Worm (Caenorhabditis elegans) whole organism, mixed stage, embryonic: ENCODE measurements around the gene T24A6.20.

Experiments
- M03D4.4 ChIP-seq: sonication (generic microtip); optimal IDR thresholded peaks from 2 replicates; lab custom pipeline; 2017; ENCODE audit warnings: mild to moderate bottlenecking, missing genetic modification characterization, missing compliant biosample characterization
- bed-3 ChIP-seq: fragments of 200-800 bp; sonication (Bioruptor generic); optimal IDR thresholded peaks from 3 replicates; lab custom pipeline; 2018; ENCODE audit warnings: mild to moderate bottlenecking, missing genetic modification characterization, moderate library complexity, missing compliant biosample characterization
- blmp-1 ChIP-seq: fragments of 150-350 bp; optimal IDR thresholded peaks from 2 replicates; lab custom pipeline; 2014; ENCODE audit warnings: missing biosample characterization, missing genetic modification characterization
- ceh-39 ChIP-seq: fragments of 150-350 bp; optimal IDR thresholded peaks from 2 replicates; lab custom pipeline; 2014; ENCODE audit warnings: missing biosample characterization, missing genetic modification characterization
- ceh-43 ChIP-seq: fragments of 200-800 bp; sonication (Bioruptor generic); optimal IDR thresholded peaks from 2 replicates; lab custom pipeline; 2018; ENCODE audit warnings: mild to moderate bottlenecking, missing genetic modification characterization, moderate library complexity, missing compliant biosample characterization
- ceh-83 ChIP-seq: fragments of 200-800 bp; sonication (Bioruptor generic); optimal IDR thresholded peaks from 2 replicates; lab custom pipeline; 2018; ENCODE audit warnings: mild to moderate bottlenecking, missing genetic modification characterization, missing compliant biosample characterization
- ces-1 ChIP-seq: fragments of 150-350 bp; optimal IDR thresholded peaks from 2 replicates; lab custom pipeline; 2014; ENCODE audit warnings: missing biosample characterization, missing genetic modification reagents, missing genetic modification characterization
- cnd-1 ChIP-seq: fragments of 200-800 bp; sonication (Bioruptor generic); optimal IDR thresholded peaks from 2 replicates; lab custom pipeline; 2018; ENCODE audit warnings: mild to moderate bottlenecking, missing genetic modification characterization, missing compliant biosample characterization
- drap-1 ChIP-seq: fragments of 200-800 bp; sonication (Bioruptor generic); optimal IDR thresholded peaks from 3 replicates; lab custom pipeline; 2018; ENCODE audit warnings: mild to moderate bottlenecking, missing genetic modification characterization, missing compliant biosample characterization
- elt-1 ChIP-seq: sonication (generic microtip); optimal IDR thresholded peaks from 2 replicates; lab custom pipeline; 2017; ENCODE audit warnings: missing genetic modification characterization, mild to moderate bottlenecking, missing compliant biosample characterization, antibody characterized with exemption, moderate library complexity, borderline replicate concordance; ENCODE audit not compliant: insufficient read depth
- elt-3 ChIP-seq: fragments of 150-350 bp; optimal IDR thresholded peaks from 2 replicates; lab custom pipeline; 2014; ENCODE audit warnings: missing biosample characterization, missing genetic modification characterization
- flh-1 ChIP-seq: fragments of 200-800 bp; sonication (Bioruptor generic); optimal IDR thresholded peaks from 2 replicates; lab custom pipeline; 2018; ENCODE audit warnings: mild to moderate bottlenecking, missing genetic modification characterization, moderate library complexity, missing compliant biosample characterization
- ham-2 ChIP-seq: fragments of 200-800 bp; sonication (Bioruptor generic); optimal IDR thresholded peaks from 2 replicates; lab custom pipeline; 2018; ENCODE audit warnings: mild to moderate bottlenecking, missing genetic modification characterization, missing compliant biosample characterization
- hlh-1 ChIP-seq: fragments of 150-350 bp; optimal IDR thresholded peaks from 2 replicates; lab custom pipeline; 2014; ENCODE audit warnings: missing biosample characterization, missing genetic modification reagents, missing genetic modification characterization
- lin-13 ChIP-seq: fragments of 150-350 bp; optimal IDR thresholded peaks from 2 replicates; lab custom pipeline; 2014; ENCODE audit warnings: missing biosample characterization, missing genetic modification characterization
- lin-32 ChIP-seq: fragments of 200-800 bp; sonication (Bioruptor generic); optimal IDR thresholded peaks from 2 replicates; lab custom pipeline; 2018; ENCODE audit warnings: mild to moderate bottlenecking, missing genetic modification characterization, missing compliant biosample characterization
- lsy-2 ChIP-seq: fragments of 150-350 bp; optimal IDR thresholded peaks from 2 replicates; lab custom pipeline; 2014; ENCODE audit warnings: missing biosample characterization, missing genetic modification characterization
- mab-5 ChIP-seq: fragments of 150-350 bp; optimal IDR thresholded peaks from 2 replicates; lab custom pipeline; 2014; ENCODE audit warnings: missing biosample characterization, missing genetic modification characterization
- mep-1 ChIP-seq: fragments of 150-350 bp; optimal IDR thresholded peaks from 2 replicates; lab custom pipeline; 2017; ENCODE audit warnings: missing biosample characterization, missing genetic modification reagents, missing genetic modification characterization, inconsistent platforms
- mls-2 ChIP-seq: sonication (generic microtip); optimal IDR thresholded peaks from 2 replicates; lab custom pipeline; 2016; ENCODE audit warnings: mild to moderate bottlenecking, missing genetic modification characterization, moderate library complexity, missing compliant biosample characterization
- nhr-12 ChIP-seq: fragments of 150-350 bp; optimal IDR thresholded peaks from 2 replicates; lab custom pipeline; 2014; ENCODE audit warnings: missing biosample characterization, missing genetic modification characterization
- nhr-2 ChIP-seq: fragments of 150-350 bp; optimal IDR thresholded peaks from 2 replicates; lab custom pipeline; 2014; ENCODE audit warnings: missing biosample characterization, missing genetic modification characterization
- nhr-237 ChIP-seq: fragments of 150-350 bp; optimal IDR thresholded peaks from 2 replicates; lab custom pipeline; 2014; ENCODE audit warnings: missing biosample characterization, missing genetic modification characterization
- nhr-28 ChIP-seq: fragments of 150-350 bp; optimal IDR thresholded peaks from 2 replicates; lab custom pipeline; 2014; ENCODE audit warnings: missing biosample characterization, missing genetic modification characterization
- nhr-76 ChIP-seq: sonication (generic microtip); optimal IDR thresholded peaks from 2 replicates; lab custom pipeline; 2017; ENCODE audit warnings: missing biosample characterization, missing genetic modification characterization
- pha-4 ChIP-seq: fragments of 150-350 bp; optimal IDR thresholded peaks from 2 replicates; lab custom pipeline; 2018; ENCODE audit warnings: missing biosample characterization, missing genetic modification reagents, missing genetic modification characterization
- sem-2 ChIP-seq: fragments of 200-800 bp; sonication (Bioruptor generic); optimal IDR thresholded peaks from 2 replicates; lab custom pipeline; 2018; ENCODE audit warnings: mild to moderate bottlenecking, missing genetic modification characterization, missing compliant biosample characterization
- snpc-4 ChIP-seq: fragments of 150-350 bp; optimal IDR thresholded peaks from 2 replicates; lab custom pipeline; 2014; ENCODE audit warnings: missing biosample characterization, missing genetic modification characterization
- sptf-1 ChIP-seq: sonication (generic microtip); optimal IDR thresholded peaks from 2 replicates; lab custom pipeline; 2017; ENCODE audit warnings: mild to moderate bottlenecking, missing genetic modification characterization, moderate library complexity, missing compliant biosample characterization
- tbx-8 ChIP-seq: fragments of 200-800 bp; sonication (Bioruptor generic); optimal IDR thresholded peaks from 2 replicates; lab custom pipeline; 2018; ENCODE audit warnings: mild to moderate bottlenecking, missing genetic modification characterization, moderate library complexity, missing compliant biosample characterization
- unc-120 ChIP-seq: sonication (generic microtip); optimal IDR thresholded peaks from 2 replicates; lab custom pipeline; 2017; ENCODE audit warnings: missing genetic modification characterization, missing compliant biosample characterization; ENCODE audit not compliant: poor library complexity, severe bottlenecking
- unc-62 ChIP-seq: fragments of 150-350 bp; optimal IDR thresholded peaks from 2 replicates; lab custom pipeline; 2014; ENCODE audit warnings: missing biosample characterization, missing genetic modification reagents, missing genetic modification characterization
- zip-8 ChIP-seq: fragments of 150-350 bp; optimal IDR thresholded peaks from 2 replicates; lab custom pipeline; 2014; ENCODE audit warnings: missing biosample characterization, missing genetic modification characterization
- ztf-11 ChIP-seq: fragments of 150-350 bp; optimal IDR thresholded peaks from 2 replicates; lab custom pipeline; 2014; ENCODE audit warnings: missing biosample characterization, missing genetic modification characterization

Gene T24A6.20

DNA sequence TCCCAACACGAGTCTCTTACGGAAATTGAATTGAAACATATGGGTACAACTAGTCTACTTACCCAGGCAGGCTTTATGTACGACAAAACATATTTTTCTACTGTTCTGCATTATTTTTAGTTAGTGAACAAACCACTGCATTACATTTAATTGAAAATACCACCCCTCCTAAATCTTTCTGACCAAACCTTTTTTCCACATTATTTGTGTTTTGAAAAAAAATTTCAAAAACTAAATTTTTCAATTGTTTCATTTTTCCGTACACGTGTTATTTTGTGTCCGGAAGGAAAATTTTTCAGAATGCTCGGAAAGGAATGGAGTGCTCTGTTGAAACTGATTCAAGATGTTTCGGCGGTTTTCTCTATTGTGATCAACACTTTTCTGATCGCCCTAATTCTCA, 40.6 kb upstream of the T24A6.20 start, which contains the start of gene str-226:
Gene str-226 (plus strand): TSS at position 301 of the 400 bp plus-strand sequence.
- TF ChIP-seq cnd-1 (tag; lab: Kevin White, UChicago) (no peak), lsy-2 (no peak), lin-13 (no peak), lin-32 (GFP tag; lab: Kevin White, UChicago) (no peak), ceh-83 (GFP tag; lab: Kevin White, UChicago) (no peak), nhr-12 (tag; lab: Kevin White, UChicago) (no peak), nhr-76 (no peak), tbx-8 (GFP tag; lab: Kevin White, UChicago) (no peak), flh-1 (no peak), blmp-1 (tag; lab: Kevin White, UChicago) (no peak), ces-1 (GFP tag; lab: Kevin White, UChicago) (no peak), mab-5 (tag; lab: Kevin White, UChicago) (no peak), snpc-4 (tag; lab: Kevin White, UChicago) (no peak), sem-2 (GFP tag; lab: Kevin White, UChicago) (no peak)

DNA sequence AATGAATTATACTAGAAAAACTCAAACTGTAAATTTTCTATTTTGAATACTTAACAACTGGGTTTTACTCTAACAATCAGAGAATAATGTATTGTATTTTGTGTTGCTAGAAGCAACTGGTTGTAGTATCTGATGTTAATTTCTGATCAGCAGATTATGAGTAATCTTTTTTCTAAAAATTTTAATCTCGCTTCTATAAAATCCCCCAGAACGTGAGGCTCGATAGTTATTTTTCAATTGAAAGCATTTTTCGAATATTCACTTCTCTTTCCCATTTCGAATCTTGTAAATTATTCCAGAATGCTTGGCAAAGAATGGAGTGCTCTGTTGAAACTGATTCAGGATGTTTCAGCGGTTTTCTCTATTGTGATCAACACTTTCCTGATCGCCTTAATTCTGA, 35.0 kb upstream of the T24A6.20 start, which contains the start of gene str-227:
Gene str-227 (plus strand): TSS at position 301 of the 400 bp plus-strand sequence.
- TF ChIP-seq tbx-8 (GFP tag; lab: Kevin White, UChicago) (no peak), nhr-28 (no peak), lin-13 (no peak), unc-62 (no peak), ham-2 (GFP tag; lab: Kevin White, UChicago) (no peak), lin-32 (GFP tag; lab: Kevin White, UChicago) (no peak), mep-1 (tag; lab: Kevin White, UChicago) (no peak), bed-3 (GFP tag; lab: Kevin White, UChicago) (no peak), pha-4 (tag; lab: Kevin White, UChicago) (no peak), ces-1 (GFP tag; lab: Kevin White, UChicago) (no peak), zip-8 (tag; lab: Kevin White, UChicago) (no peak), hlh-1 (no peak), lsy-2 (no peak), ztf-11 (tag; lab: Kevin White, UChicago) (no peak), elt-1 (tag; lab: Kevin White, UChicago) (no peak), ceh-39 (tag; lab: Kevin White, UChicago) (no peak), flh-1 (no peak), mls-2 (no peak)
- TF ChIP-seq, all 35 proteins: peak for 0

DNA sequence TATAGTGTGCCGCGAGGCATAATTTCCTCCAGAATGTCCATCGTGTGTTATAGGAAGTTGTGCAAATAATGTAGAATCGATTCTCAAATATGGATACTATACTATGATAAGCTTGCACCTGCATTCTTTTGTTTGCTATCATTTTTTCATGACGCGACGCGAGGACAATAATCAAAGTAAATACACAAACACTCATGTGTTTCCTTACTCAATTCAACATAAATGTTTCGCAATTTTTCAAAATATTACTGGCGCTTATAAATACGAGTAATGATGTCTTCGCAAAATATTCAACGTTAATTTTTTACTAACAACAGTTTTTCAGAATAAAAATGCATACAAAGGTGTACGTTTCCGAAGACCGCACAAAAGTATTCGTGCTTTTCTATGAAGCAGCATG, 29.7 kb upstream of the T24A6.20 start, which contains the start of gene irg-1:
Gene irg-1 (plus strand): TSS at position 326 of the 400 bp plus-strand sequence.
- TF ChIP-seq nhr-2 (no peak), mep-1 (tag; lab: Kevin White, UChicago) (no peak), nhr-12 (tag; lab: Kevin White, UChicago) (no peak), lin-13 (no peak), drap-1 (GFP tag; lab: Kevin White, UChicago) (no peak), unc-62 (no peak), unc-120 (tag; lab: Kevin White, UChicago) (no peak), ztf-11 (tag; lab: Kevin White, UChicago) (no peak), nhr-28 (no peak), mls-2 (no peak)

DNA sequence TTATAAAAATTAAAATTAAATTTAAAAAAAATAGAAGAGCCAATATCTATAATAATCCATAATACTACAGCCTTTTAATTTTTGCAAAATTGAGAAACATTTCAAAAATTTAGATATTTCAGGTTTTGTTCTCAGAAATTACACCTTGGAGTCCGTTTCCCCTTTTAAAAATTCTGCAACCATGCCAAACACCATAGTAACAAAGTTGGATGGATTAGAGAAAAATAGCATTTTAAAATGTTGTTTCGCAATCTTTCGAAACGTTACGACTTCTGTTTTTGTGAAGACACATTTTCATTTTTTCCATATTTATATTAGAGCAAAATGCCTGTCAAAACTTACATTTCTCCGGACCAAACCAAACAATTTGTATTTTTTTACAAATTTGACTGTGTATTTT, 28.0 kb upstream of the T24A6.20 start, which contains the start of gene T24A6.7:
Gene T24A6.7 (plus strand): TSS at position 301 of the 400 bp plus-strand sequence.
- TF ChIP-seq ceh-83 (GFP tag; lab: Kevin White, UChicago) = no peak
- no peak for TF ChIP-seq snpc-4 (tag; lab: Kevin White, UChicago)
- no peak for TF ChIP-seq M03D4.4
- TF ChIP-seq unc-62 = no peak

DNA sequence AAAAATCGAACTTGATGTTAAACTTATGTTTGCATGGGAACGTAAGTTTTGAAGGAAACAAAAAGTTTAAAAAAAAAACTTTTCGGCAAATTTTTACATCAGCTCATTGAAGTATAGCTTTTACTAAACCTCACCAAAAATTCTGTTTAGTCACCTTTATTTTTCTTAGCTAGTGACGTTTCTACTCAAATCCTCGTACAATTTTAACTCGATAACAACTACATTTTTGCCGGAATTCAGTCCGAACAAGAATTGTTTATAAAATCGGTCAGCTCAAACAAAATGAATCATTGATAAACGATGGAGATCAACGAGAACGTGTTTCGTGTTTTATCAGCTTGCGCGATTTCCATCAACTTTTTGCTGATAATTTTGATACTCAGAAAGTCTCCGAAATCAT, 26.1 kb upstream of the T24A6.20 start, which contains the start of gene str-260:
Gene str-260 (plus strand): TSS at position 301 of the 400 bp plus-strand sequence.
- TF ChIP-seq ham-2 (GFP tag; lab: Kevin White, UChicago) (no peak), mls-2 (no peak), sptf-1 (no peak), cnd-1 (tag; lab: Kevin White, UChicago) (no peak), mep-1 (tag; lab: Kevin White, UChicago) (no peak), zip-8 (tag; lab: Kevin White, UChicago) (no peak), M03D4.4 (no peak), nhr-237 (tag; lab: Kevin White, UChicago) (no peak), hlh-1 (no peak), elt-3 (tag; lab: Kevin White, UChicago) (no peak), elt-1 (tag; lab: Kevin White, UChicago) (no peak), nhr-76 (no peak), ceh-43 (GFP tag; lab: Kevin White, UChicago) (no peak), snpc-4 (tag; lab: Kevin White, UChicago) (no peak), flh-1 (no peak), ztf-11 (tag; lab: Kevin White, UChicago) (no peak), unc-120 (tag; lab: Kevin White, UChicago) (no peak), ceh-39 (tag; lab: Kevin White, UChicago) (no peak), drap-1 (GFP tag; lab: Kevin White, UChicago) (no peak)
- TF ChIP-seq, all 35 proteins: peak for 0
